Worm (Caenorhabditis elegans): ENCODE results near the gene sri-19.
A peak's percentile ranks its signal among the peaks of the same experiment; 100 is the strongest.

The sri-19 gene

ce11 chrIV:10978641-10979040 lies 20.5 kb downstream of the sri-19 start:
- TF ChIP-seq ceh-45 (GFP tag; IDR thresholded peaks at IDR 0.05) (no peak), ceh-2 (tag; optimal IDR thresholded peaks at IDR 0.05) (no peak), npax-4 (tag; optimal IDR thresholded peaks at IDR 0.05) (no peak), pqm-1 (tag; optimal IDR thresholded peaks at IDR 0.05) (no peak), gmeb-2 (tag; optimal IDR thresholded peaks at IDR 0.05) (no peak), tbx-7 (tag; optimal IDR thresholded peaks at IDR 0.05) (no peak), madf-2 (tag; optimal IDR thresholded peaks at IDR 0.05) (no peak), unc-55 (GFP tag; optimal IDR thresholded peaks at IDR 0.05) (no peak), tbx-2 (tag; optimal IDR thresholded peaks at IDR 0.05) (no peak), sox-4 (tag; optimal IDR thresholded peaks at IDR 0.05) (no peak), lin-11 (tag; optimal IDR thresholded peaks at IDR 0.05) (no peak), pha-4 (tag; optimal IDR thresholded peaks at IDR 0.05) (no peak), ceh-18 (tag; optimal IDR thresholded peaks at IDR 0.05) (no peak), ets-4 (tag; optimal IDR thresholded peaks at IDR 0.05) (no peak), Y22D7AL.16 (tag; optimal IDR thresholded peaks at IDR 0.05) (no peak), C38D4.7 (GFP tag; optimal IDR thresholded peaks at IDR 0.05) (no peak), che-1 (tag; optimal IDR thresholded peaks at IDR 0.05) (no peak), ceh-19 (GFP tag; optimal IDR thresholded peaks at IDR 0.05) (no peak), pros-1 (tag; optimal IDR thresholded peaks at IDR 0.05) (no peak), T23F11.4 (GFP tag; optimal IDR thresholded peaks at IDR 0.05) (no peak)

DNA sequence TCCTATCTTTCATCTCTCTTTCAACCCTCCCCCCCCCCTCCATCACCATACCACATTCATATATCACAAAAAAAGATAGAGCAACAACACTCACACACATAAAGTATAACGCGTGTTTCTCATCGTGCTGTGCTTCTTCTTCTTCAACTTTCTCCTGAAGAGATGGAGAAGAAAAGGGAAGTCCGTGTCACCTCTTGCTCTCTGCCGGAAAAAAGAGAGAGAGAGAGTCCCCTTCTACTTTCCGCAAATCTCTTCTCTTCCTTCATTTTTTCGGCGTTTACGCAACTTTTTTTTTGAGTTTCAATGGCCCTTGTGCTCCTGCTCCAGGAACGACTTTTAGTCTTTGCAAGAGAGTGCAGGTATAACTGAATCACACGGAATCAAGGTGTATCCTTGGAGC lies 21.5 kb downstream of the sri-19 start:
- peak; percentile 49 for TF ChIP-seq ceh-18 (tag; optimal IDR thresholded peaks at IDR 0.05)
- TF ChIP-seq ceh-31 (tag; optimal IDR thresholded peaks at IDR 0.05) = no peak

DNA sequence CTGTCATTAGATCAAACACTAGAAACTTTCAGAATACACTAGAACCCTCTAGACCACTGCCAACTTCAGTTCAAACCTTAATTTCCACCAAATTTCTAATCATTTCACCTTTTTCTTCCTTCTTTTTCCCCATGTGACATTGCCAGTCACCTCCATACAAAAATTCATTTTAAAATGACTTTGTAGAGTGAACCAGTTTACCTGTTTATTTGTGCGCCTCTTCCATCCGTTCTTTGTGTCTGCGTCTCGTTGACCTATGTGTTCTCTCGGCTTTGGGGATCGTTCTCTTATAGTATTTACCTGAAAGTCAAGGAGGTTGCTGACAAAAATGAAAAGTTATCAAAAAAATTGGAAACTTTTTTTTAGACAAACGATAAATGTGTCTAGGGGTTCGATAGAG lies 22.5 kb downstream of the sri-19 start:
- TF ChIP-seq ceh-30 (tag; optimal IDR thresholded peaks at IDR 0.05) (no peak), C38D4.7 (GFP tag; optimal IDR thresholded peaks at IDR 0.05) (no peak), ceh-18 (tag; optimal IDR thresholded peaks at IDR 0.05) (no peak), sox-4 (tag; optimal IDR thresholded peaks at IDR 0.05) (no peak), ceh-24 (tag; optimal IDR thresholded peaks at IDR 0.05) (no peak), unc-55 (GFP tag; optimal IDR thresholded peaks at IDR 0.05) (no peak), hlh-8 (tag; optimal IDR thresholded peaks at IDR 0.05) (no peak), ceh-6 (GFP tag; optimal IDR thresholded peaks at IDR 0.05) (no peak), nhr-11 (tag; optimal IDR thresholded peaks at IDR 0.05) (no peak)

DNA sequence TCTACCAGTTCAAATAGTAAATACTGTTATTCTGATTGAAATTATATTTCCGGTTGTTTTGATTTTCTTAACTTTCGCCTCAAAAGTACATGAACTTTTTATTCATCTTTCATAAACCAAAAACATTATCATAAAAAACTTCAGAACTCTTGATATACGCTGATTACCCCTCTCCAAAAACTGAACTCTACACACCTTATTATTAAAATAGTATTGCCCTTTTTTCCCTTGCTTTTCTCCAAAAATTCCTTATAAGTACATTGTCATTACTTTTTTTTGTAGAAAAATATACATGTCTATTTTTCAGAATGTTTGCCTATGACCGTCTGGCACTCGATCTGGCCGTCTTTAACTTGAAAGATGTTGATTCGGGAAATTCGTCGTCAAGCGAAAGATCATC lies 23.6 kb downstream of the sri-19 start, which contains the start of gene Y43E12A.2:
TSS of gene Y43E12A.2 (plus strand) at position 301 of the 400 bp plus-strand sequence.
- no peak for TF ChIP-seq pag-3 (tag; optimal IDR thresholded peaks at IDR 0.05; ENCODE audit: borderline replicate concordance)
- no peak for TF ChIP-seq ceh-2 (tag; optimal IDR thresholded peaks at IDR 0.05)
- no peak for TF ChIP-seq ceh-14 (tag; optimal IDR thresholded peaks at IDR 0.05)
- TF ChIP-seq tbx-7 (tag; optimal IDR thresholded peaks at IDR 0.05) = no peak
- TF ChIP-seq C08G9.2 (tag; optimal IDR thresholded peaks at IDR 0.05) = no peak
- TF ChIP-seq ceh-24 (tag; optimal IDR thresholded peaks at IDR 0.05) = no peak
- TF ChIP-seq C38D4.7 (GFP tag; optimal IDR thresholded peaks at IDR 0.05) = no peak
- no peak for TF ChIP-seq K09A11.1 (tag; optimal IDR thresholded peaks at IDR 0.05; ENCODE audit: insufficient read depth)
- no peak for TF ChIP-seq eyg-1 (tag; optimal IDR thresholded peaks at IDR 0.05)
- TF ChIP-seq ceh-34 (tag; optimal IDR thresholded peaks at IDR 0.05) = no peak
- no peak for TF ChIP-seq ets-4 (tag; optimal IDR thresholded peaks at IDR 0.05)

DNA sequence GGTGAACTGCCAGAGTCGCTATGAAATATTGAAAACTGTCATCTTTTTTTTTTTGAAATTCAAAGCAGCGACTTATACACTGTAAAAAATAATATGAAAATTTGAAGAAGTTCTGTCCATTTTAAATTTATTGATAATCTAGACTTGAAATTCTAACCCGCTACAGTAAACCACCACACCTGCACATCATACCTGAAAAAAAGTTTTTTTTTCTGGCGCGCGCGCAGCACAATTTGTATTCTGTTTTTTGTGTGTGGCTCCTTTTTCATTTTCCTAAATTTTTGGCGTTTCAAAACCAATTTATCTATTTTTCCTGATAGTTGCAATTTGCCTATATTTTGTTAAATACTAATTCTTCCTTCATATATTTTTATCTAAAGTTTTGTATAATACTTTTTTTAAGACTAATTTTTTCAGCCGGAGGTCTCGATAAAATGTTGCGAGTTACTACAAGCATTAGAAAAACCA lies 27.4 kb downstream of the sri-19 start, which contains the start of gene cyb-2.1:
TSS of gene cyb-2.1 (plus strand) at position 418 of the 468 bp plus-strand sequence.
- TF ChIP-seq ceh-24 (tag; optimal IDR thresholded peaks at IDR 0.05) (no peak), ama-1 (optimal IDR thresholded peaks at IDR 0.05) (no peak), hlh-15 (tag; optimal IDR thresholded peaks at IDR 0.05) (no peak), ceh-34 (tag; optimal IDR thresholded peaks at IDR 0.05) (no peak)
